Worm (Caenorhabditis elegans): ENCODE measurements around the gene C24H11.2.

C24H11.2 gene

ce11 chrIII:11825654-11826053 is 33.5 kb upstream of the C24H11.2 start (continued):
- TF ChIP-seq fos-1 (tag; optimal IDR thresholded peaks at IDR 0.05): no peak
- TF ChIP-seq snpc-4 (tag; optimal IDR thresholded peaks at IDR 0.05): no peak
- TF ChIP-seq dmd-8 (GFP tag; IDR thresholded peaks at IDR 0.05): no peak
- TF ChIP-seq ceh-62 (tag; optimal IDR thresholded peaks at IDR 0.05): no peak
- TF ChIP-seq mxl-2 (GFP tag; conservative IDR thresholded peaks at IDR 0.05): no peak
- TF ChIP-seq zip-2 (tag; optimal IDR thresholded peaks at IDR 0.05): no peak
- no peak for TF ChIP-seq egl-27 (tag; optimal IDR thresholded peaks at IDR 0.05)
- no peak for TF ChIP-seq tra-1 (GFP tag; IDR thresholded peaks at IDR 0.05)
- TF ChIP-seq F49E8.2 (tag; optimal IDR thresholded peaks at IDR 0.05; ENCODE audit: borderline replicate concordance): no peak
- TF ChIP-seq mxl-3 (GFP tag; optimal IDR thresholded peaks at IDR 0.05): peak; percentile 91
- no peak for TF ChIP-seq mdt-29 (GFP tag; IDR thresholded peaks at IDR 0.05)
- no peak for TF ChIP-seq Y75B8A.6 (GFP tag; IDR thresholded peaks at IDR 0.05)
- no peak for TF ChIP-seq unc-62 (GFP tag; optimal IDR thresholded peaks at IDR 0.05 in 1 of 2)
- no peak for TF ChIP-seq unc-62 (tag; optimal IDR thresholded peaks at IDR 0.05)
- no peak for TF ChIP-seq F26F4.8 (GFP tag; conservative IDR thresholded peaks at IDR 0.05)
- no peak for TF ChIP-seq T26A8.4 (GFP tag; IDR thresholded peaks at IDR 0.05)
- TF ChIP-seq gei-8 (GFP tag; optimal IDR thresholded peaks at IDR 0.05): no peak
- TF ChIP-seq daf-16 (GFP tag; optimal IDR thresholded peaks at IDR 0.05): no peak
- TF ChIP-seq daf-16 (tag; optimal IDR thresholded peaks at IDR 0.05): peak; percentile 17
- TF ChIP-seq arid-1 (GFP tag; conservative IDR thresholded peaks at IDR 0.05): 0 out of 2 replicates have a peak, but pooled peaks have one; percentile 42
- TF ChIP-seq ama-1 (optimal IDR thresholded peaks at IDR 0.05): no peak
- TF ChIP-seq Y5F2A.4 (GFP tag; optimal IDR thresholded peaks at IDR 0.05): no peak
- no peak for TF ChIP-seq daf-8 (GFP tag; IDR thresholded peaks at IDR 0.05)
- no peak for TF ChIP-seq skn-1 (tag; optimal IDR thresholded peaks at IDR 0.05)
- TF ChIP-seq nhr-77 (tag; optimal IDR thresholded peaks at IDR 0.05): peak; percentile 36
- TF ChIP-seq ceh-20 (GFP tag; IDR thresholded peaks at IDR 0.05): no peak
- TF ChIP-seq attf-4 (tag; optimal IDR thresholded peaks at IDR 0.05): no peak
- no peak for TF ChIP-seq lin-1 (GFP tag; IDR thresholded peaks at IDR 0.05)
- no peak for TF ChIP-seq sdz-12 (GFP tag; optimal IDR thresholded peaks at IDR 0.05)
- peak; percentile 49 for TF ChIP-seq hmg-1.1 (GFP tag; IDR thresholded peaks at IDR 0.05)
- no peak for TF ChIP-seq zip-11 (GFP tag; IDR thresholded peaks at IDR 0.05)
- no peak for TF ChIP-seq F44E2.7 (GFP tag; IDR thresholded peaks at IDR 0.05)
- no peak for TF ChIP-seq ces-1 (GFP tag; optimal IDR thresholded peaks at IDR 0.05)
- peak; percentile 69 for TF ChIP-seq rbr-2 (tag; optimal IDR thresholded peaks at IDR 0.05)
- no peak for TF ChIP-seq ceh-82 (tag; optimal IDR thresholded peaks at IDR 0.05)
- TF ChIP-seq nhr-48 (tag; optimal IDR thresholded peaks at IDR 0.05): no peak
- TF ChIP-seq pha-4 (GFP tag; IDR thresholded peaks at IDR 0.05): no peak
- no peak for TF ChIP-seq pha-4 (tag; optimal IDR thresholded peaks at IDR 0.05)
- no peak for TF ChIP-seq lin-29 (GFP tag; IDR thresholded peaks at IDR 0.05)
- TF ChIP-seq ztf-7 (tag; optimal IDR thresholded peaks at IDR 0.05): no peak
- no peak for TF ChIP-seq nhr-102 (tag; optimal IDR thresholded peaks at IDR 0.05)
- TF ChIP-seq lin-39 (tag; optimal IDR thresholded peaks at IDR 0.05): no peak
- no peak for TF ChIP-seq lin-15B (tag; optimal IDR thresholded peaks at IDR 0.05)
- TF ChIP-seq mdl-1 (tag; optimal IDR thresholded peaks at IDR 0.05): peak; percentile 52 to 93
- no peak for TF ChIP-seq ZK337.2 (GFP tag; IDR thresholded peaks at IDR 0.05)
- TF ChIP-seq php-3 (GFP tag; IDR thresholded peaks at IDR 0.05): no peak
- TF ChIP-seq lim-7 (GFP tag; IDR thresholded peaks at IDR 0.05): no peak
- TF ChIP-seq pqm-1 (tag; optimal IDR thresholded peaks at IDR 0.05): no peak
- peak; percentile 42 for TF ChIP-seq nhr-6 (tag; optimal IDR thresholded peaks at IDR 0.05)
- peak; percentile 67 for TF ChIP-seq hlh-11 (tag; optimal IDR thresholded peaks at IDR 0.05)
- no peak for TF ChIP-seq zag-1 (tag; optimal IDR thresholded peaks at IDR 0.05)
- no peak for TF ChIP-seq snpc-1.2 (GFP tag; IDR thresholded peaks at IDR 0.05)
- TF ChIP-seq Y48G9A.11 (GFP tag; IDR thresholded peaks at IDR 0.05): no peak
- TF ChIP-seq duxl-1 (tag; optimal IDR thresholded peaks at IDR 0.05; ENCODE audit: poor library complexity): no peak

All from whole organism, L4 larva.